Worm (Caenorhabditis elegans) whole organism, young adult: ENCODE results near the gene Y46D2A.1.

Experiments used
- D2030.7 ChIP-seq: fragments of 200-800 bp; sonication (Bioruptor generic); IDR thresholded peaks from 2 replicates; pipeline ENCODE4 v1.3.6; 2022; ENCODE audit warnings: missing genetic modification reagents, missing genetic modification characterization, missing compliant biosample characterization
- Y79H2A.3 ChIP-seq: fragments of 200-800 bp; sonication (Bioruptor generic); conservative IDR thresholded peaks from 2 replicates; pipeline ENCODE4 v1.3.6; 2022; ENCODE audit warnings: missing genetic modification reagents, missing genetic modification characterization, missing compliant biosample characterization
- efl-1 ChIP-seq: fragments of 150-350 bp; optimal IDR thresholded peaks from 2 replicates; lab custom pipeline; 2014; ENCODE audit warnings: missing biosample characterization, missing genetic modification reagents, missing genetic modification characterization
- egl-44 ChIP-seq: fragments of 200-800 bp; sonication (Bioruptor generic); IDR thresholded peaks from 2 replicates; pipeline ENCODE4 v1.3.6; 2022; ENCODE audit warnings: missing genetic modification reagents, missing genetic modification characterization, missing compliant biosample characterization
- ets-4 ChIP-seq: fragments of 200-800 bp; sonication (Bioruptor generic); optimal IDR thresholded peaks from 2 replicates; lab custom pipeline; 2018; ENCODE audit warnings: mild to moderate bottlenecking, missing genetic modification characterization, missing compliant biosample characterization
- hlh-12 ChIP-seq: sonication (generic microtip); optimal IDR thresholded peaks from 2 replicates; lab custom pipeline; 2016; ENCODE audit warnings: missing genetic modification characterization, missing compliant biosample characterization
- nfya-2 ChIP-seq: fragments of 200-800 bp; sonication (Bioruptor generic); IDR thresholded peaks from 2 replicates; pipeline ENCODE4 v1.3.6; 2022; ENCODE audit warnings: missing genetic modification reagents, missing genetic modification characterization, missing compliant biosample characterization
- sdz-38 ChIP-seq: sonication (generic microtip); optimal IDR thresholded peaks from 2 replicates; lab custom pipeline; 2016; ENCODE audit warnings: missing genotype, missing genetic modification characterization, missing compliant biosample characterization
- snpc-1.1 ChIP-seq: sonication (generic microtip); optimal IDR thresholded peaks from 2 replicates; lab custom pipeline; 2017; ENCODE audit warnings: missing genetic modification characterization, mild to moderate bottlenecking, missing compliant biosample characterization, antibody characterized with exemption, moderate library complexity, missing genotype, missing genetic modification reagents; ENCODE audit not compliant: insufficient read depth
- snpc-4 ChIP-seq, 5 experiments: fragments of 150-350 bp in 1 of 5; sonication (generic microtip) in 4 of 5; optimal IDR thresholded peaks; 2 replicates each; lab custom pipeline; 2014 to 2018; ENCODE audit warnings: missing genetic modification characterization in 5 of 5, missing biosample characterization in 3 of 5, antibody characterized with exemption in 2 of 5, mild to moderate bottlenecking in 2 of 5, missing compliant biosample characterization in 2 of 5, missing genotype in 2 of 5, moderate library complexity in 2 of 5, missing genetic modification reagents in 1 of 5
- tbp1 ChIP-seq: fragments of 200-800 bp; sonication (Bioruptor generic); optimal IDR thresholded peaks from 2 replicates; lab custom pipeline; 2018; ENCODE audit warnings: mild to moderate bottlenecking, missing genetic modification characterization, missing compliant biosample characterization

- TF ChIP-seq snpc-4 (GFP tag; optimal IDR thresholded peaks at IDR 0.05; lab: Kevin White, UChicago), result no peak
- TF ChIP-seq snpc-4 (tag; optimal IDR thresholded peaks at IDR 0.05; lab: Kevin White, UChicago), result no peak
- no peak for TF ChIP-seq efl-1 (GFP tag; lab: Kevin White, UChicago)
- TF ChIP-seq hlh-12 (tag; lab: Kevin White, UChicago), result no peak
- TF ChIP-seq Y79H2A.3 (GFP tag; lab: Robert Waterston, UW), result no peak
- TF ChIP-seq sdz-38 (tag; lab: Kevin White, UChicago), result no peak
- no peak for TF ChIP-seq nfya-2 (GFP tag; lab: Robert Waterston, UW)
- no peak for TF ChIP-seq snpc-1.1 (tag; lab: Kevin White, UChicago)
- no peak for TF ChIP-seq D2030.7 (GFP tag; lab: Robert Waterston, UW)
- no peak for TF ChIP-seq tbp1
- no peak for TF ChIP-seq ets-4
- no peak for TF ChIP-seq egl-44 (GFP tag; lab: Robert Waterston, UW)
Observed at ce11 chrII:3332039-3332438, 9.7 kb downstream of the Y46D2A.1 start, which contains the start of gene irld-27.
